Worm (Caenorhabditis elegans): Measurements from ENCODE around the gene F44D12.16.

The F44D12.16 gene

DNA sequence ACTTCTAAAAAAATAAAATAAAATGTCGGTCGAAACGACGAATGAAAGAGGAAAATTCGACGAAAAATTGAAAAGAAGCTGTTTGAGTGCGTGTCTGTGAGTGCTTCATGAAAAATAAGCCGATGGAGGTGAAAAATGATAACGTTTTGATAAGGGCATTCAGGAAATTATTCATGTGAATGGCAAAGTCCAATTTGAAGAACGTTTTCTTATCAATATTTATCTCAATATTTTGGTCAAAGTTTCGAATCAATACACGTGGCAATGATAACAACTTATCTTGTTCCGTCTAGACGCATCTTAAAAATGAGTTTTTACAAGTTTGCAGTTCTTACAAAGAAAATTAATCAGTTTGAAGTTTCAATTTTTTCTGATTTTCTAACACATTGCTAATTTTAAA, 30.3 kb downstream of the F44D12.16 start (continued):
- no peak for TF ChIP-seq hmg-1.1 (GFP tag; IDR thresholded peaks at IDR 0.05)
- no peak for TF ChIP-seq sdz-12 (GFP tag; optimal IDR thresholded peaks at IDR 0.05)
- TF ChIP-seq lir-3 (tag; optimal IDR thresholded peaks at IDR 0.05): no peak
- TF ChIP-seq hif-1 (tag; optimal IDR thresholded peaks at IDR 0.05): no peak
- no peak for TF ChIP-seq ceh-62 (tag; optimal IDR thresholded peaks at IDR 0.05)
- TF ChIP-seq nhr-41 (GFP tag; IDR thresholded peaks at IDR 0.05): no peak
- peak; percentile 44 for TF ChIP-seq hlh-30 (tag; optimal IDR thresholded peaks at IDR 0.05; ENCODE audit: insufficient read depth)
- TF ChIP-seq mes-2 (tag; optimal IDR thresholded peaks at IDR 0.05; ENCODE audit: poor library complexity, severe bottlenecking): no peak
- TF ChIP-seq saeg-2 (GFP tag; IDR thresholded peaks at IDR 0.05): 0 out of 2 replicates have a peak, but pooled peaks have one; percentile 19
- no peak for TF ChIP-seq mep-1 (tag; optimal IDR thresholded peaks at IDR 0.05)
- TF ChIP-seq ztf-11 (tag; optimal IDR thresholded peaks at IDR 0.05): no peak
- no peak for TF ChIP-seq nhr-10 (tag; optimal IDR thresholded peaks at IDR 0.05)
- no peak for TF ChIP-seq rbr-2 (tag; optimal IDR thresholded peaks at IDR 0.05)
- peak in 1 of 2 experiments; percentile 1 for TF ChIP-seq lsy-2 (tag; optimal IDR thresholded peaks at IDR 0.05)
- TF ChIP-seq jun-1 (tag; optimal IDR thresholded peaks at IDR 0.05): no peak
- TF ChIP-seq Y5F2A.4 (GFP tag; optimal IDR thresholded peaks at IDR 0.05): no peak
- TF ChIP-seq fos-1 (tag; optimal IDR thresholded peaks at IDR 0.05): no peak
- TF ChIP-seq ama-1 (optimal IDR thresholded peaks at IDR 0.05): no peak
- no peak for TF ChIP-seq set-16 (GFP tag; IDR thresholded peaks at IDR 0.05)
- TF ChIP-seq nhr-25 (tag; optimal IDR thresholded peaks at IDR 0.05; ENCODE audit: borderline replicate concordance, insufficient read depth): no peak
- TF ChIP-seq F37D6.2 (tag; optimal IDR thresholded peaks at IDR 0.05): no peak
- TF ChIP-seq madf-9 (GFP tag; conservative IDR thresholded peaks at IDR 0.05): no peak
- TF ChIP-seq daf-8 (GFP tag; IDR thresholded peaks at IDR 0.05): no peak
- no peak for TF ChIP-seq skn-1 (tag; optimal IDR thresholded peaks at IDR 0.05)
- TF ChIP-seq snpc-4 (tag; optimal IDR thresholded peaks at IDR 0.05): no peak
- no peak for TF ChIP-seq unc-39 (tag; optimal IDR thresholded peaks at IDR 0.05)
- TF ChIP-seq ZK337.2 (GFP tag; IDR thresholded peaks at IDR 0.05): no peak
- TF ChIP-seq arid-1 (GFP tag; conservative IDR thresholded peaks at IDR 0.05): no peak
- no peak for TF ChIP-seq lin-13 (GFP tag; optimal IDR thresholded peaks at IDR 0.05)
- peak; percentile 41 for TF ChIP-seq nhr-77 (tag; optimal IDR thresholded peaks at IDR 0.05)
- TF ChIP-seq F26F4.8 (GFP tag; conservative IDR thresholded peaks at IDR 0.05): no peak
- TF ChIP-seq daf-12 (tag; optimal IDR thresholded peaks at IDR 0.05): no peak
- TF ChIP-seq pqm-1 (tag; optimal IDR thresholded peaks at IDR 0.05): peak; percentile 91
- TF ChIP-seq vab-7 (GFP tag; IDR thresholded peaks at IDR 0.05): no peak
- TF ChIP-seq nhr-237 (tag; optimal IDR thresholded peaks at IDR 0.05): no peak
- TF ChIP-seq unc-130 (GFP tag; optimal IDR thresholded peaks at IDR 0.05): no peak
- peak; percentile 19; the same call in 1 of the 2 replicates for TF ChIP-seq lin-38 (GFP tag; IDR thresholded peaks at IDR 0.05)
- TF ChIP-seq ceh-44 (GFP tag; IDR thresholded peaks at IDR 0.05): no peak
- TF ChIP-seq unc-62 (GFP tag; optimal IDR thresholded peaks at IDR 0.05 in 1 of 2): no peak
- TF ChIP-seq unc-62 (tag; optimal IDR thresholded peaks at IDR 0.05): no peak
- peak; percentile 21 for TF ChIP-seq T20F7.1 (GFP tag; optimal IDR thresholded peaks at IDR 0.05)
- peak; percentile 57 for TF ChIP-seq nhr-28 (tag; optimal IDR thresholded peaks at IDR 0.05)
- no peak for TF ChIP-seq F44E2.7 (GFP tag; IDR thresholded peaks at IDR 0.05)
- TF ChIP-seq tra-1 (GFP tag; IDR thresholded peaks at IDR 0.05): peak; percentile 63; the same call in 1 of the 2 replicates
- TF ChIP-seq fkh-10 (GFP tag; optimal IDR thresholded peaks at IDR 0.05): no peak
- TF ChIP-seq ces-1 (GFP tag; optimal IDR thresholded peaks at IDR 0.05): no peak
- no peak for TF ChIP-seq gei-8 (GFP tag; optimal IDR thresholded peaks at IDR 0.05)
- no peak for TF ChIP-seq lim-7 (GFP tag; IDR thresholded peaks at IDR 0.05)
- TF ChIP-seq F10B5.3 (tag; optimal IDR thresholded peaks at IDR 0.05): no peak
- TF ChIP-seq nhr-102 (tag; optimal IDR thresholded peaks at IDR 0.05): peak; percentile 31
- no peak for TF ChIP-seq ZK546.5 (tag; optimal IDR thresholded peaks at IDR 0.05)
- no peak for TF ChIP-seq T26A8.4 (GFP tag; IDR thresholded peaks at IDR 0.05)
- TF ChIP-seq zfp-2 (tag; optimal IDR thresholded peaks at IDR 0.05): no peak
